Worm (Caenorhabditis elegans) whole organism, L3 larva: Measurements from ENCODE around the gene F44E2.6.

ENCODE experiments used
- aly-2 ChIP-seq: fragments of 150-350 bp; optimal IDR thresholded peaks from 2 replicates; lab custom pipeline; 2014; ENCODE audit warnings: missing biosample characterization, missing genetic modification characterization
- ceh-82 ChIP-seq: fragments of 150-350 bp; optimal IDR thresholded peaks from 2 replicates; lab custom pipeline; 2014; ENCODE audit warnings: missing biosample characterization, missing genetic modification characterization
- fkh-10 ChIP-seq: sonication (generic microtip); optimal IDR thresholded peaks from 2 replicates; lab custom pipeline; 2017; ENCODE audit warnings: missing biosample characterization, missing genetic modification reagents, missing genetic modification characterization
- fos-1 ChIP-seq: fragments of 150-350 bp; optimal IDR thresholded peaks from 2 replicates; lab custom pipeline; 2014; ENCODE audit warnings: missing biosample characterization, missing genetic modification characterization
- mdl-1 ChIP-seq: fragments of 150-350 bp; optimal IDR thresholded peaks from 2 replicates; lab custom pipeline; 2014; ENCODE audit warnings: missing biosample characterization, missing genetic modification characterization
- nhr-11 ChIP-seq: fragments of 150-350 bp; optimal IDR thresholded peaks from 2 replicates; lab custom pipeline; 2014; ENCODE audit warnings: missing biosample characterization, missing genetic modification characterization
- nhr-43 ChIP-seq: sonication (generic microtip); optimal IDR thresholded peaks from 2 replicates; lab custom pipeline; 2016; ENCODE audit warnings: mild to moderate bottlenecking, missing genetic modification characterization, missing compliant biosample characterization; ENCODE audit not compliant: poor library complexity, severe bottlenecking
- nhr-76 ChIP-seq: fragments of 150-350 bp; sonication (generic microtip); optimal IDR thresholded peaks from 5 replicates; lab custom pipeline; 2014; ENCODE audit warnings: missing biosample characterization, missing genetic modification characterization
- skn-1 ChIP-seq: fragments of 150-350 bp; optimal IDR thresholded peaks from 2 replicates; lab custom pipeline; 2014; ENCODE audit warnings: missing biosample characterization, missing genetic modification characterization
- unc-62 ChIP-seq: fragments of 150-350 bp; sonication (generic microtip); optimal IDR thresholded peaks from 4 replicates; lab custom pipeline; 2014; ENCODE audit warnings: missing biosample characterization, missing genetic modification reagents, missing genetic modification characterization
- ztf-11 ChIP-seq: fragments of 150-350 bp; optimal IDR thresholded peaks from 2 replicates; lab custom pipeline; 2014; ENCODE audit warnings: missing biosample characterization, missing genetic modification characterization

- TF ChIP-seq aly-2 (tag; lab: Kevin White, UChicago) (no peak), fos-1 (tag; lab: Kevin White, UChicago) (no peak), ceh-82 (no peak), nhr-11 (tag; lab: Kevin White, UChicago) (no peak), ztf-11 (tag; lab: Kevin White, UChicago) (no peak), nhr-76 (tag; lab: Kevin White, UChicago) (no peak), nhr-43 (tag; lab: Kevin White, UChicago) (peak; percentile 26), fkh-10 (GFP tag; lab: Kevin White, UChicago) (no peak), unc-62 (GFP tag; lab: Kevin White, UChicago) (no peak), mdl-1 (tag; lab: Kevin White, UChicago) (no peak), skn-1 (tag; lab: Kevin White, UChicago) (no peak)
Measured at ce11 chrIII:8800796-8801083, 44.3 kb downstream of the F44E2.6 start.
